Fruit fly (Drosophila melanogaster) whole organism, embryonic: Measurements from ENCODE around the gene Torsin.
A peak's percentile ranks its signal among the peaks of the same experiment; 100 is the strongest.

Source experiments
- Abd-B ChIP-seq: fragments of 200-800 bp; sonication (Bioruptor generic); optimal IDR thresholded peaks from 2 replicates; lab custom pipeline; 2018; ENCODE audit warnings: missing biosample characterization, mild to moderate bottlenecking, missing genetic modification characterization, moderate library complexity
- Ada2b ChIP-seq: fragments of 200-800 bp; sonication (Bioruptor generic); IDR thresholded peaks from 2 replicates; pipeline ENCODE4 v1.3.6; 2022; ENCODE audit warnings: missing biosample characterization, missing genetic modification characterization
- Adf1 ChIP-seq: fragments of 200-800 bp; sonication (Bioruptor generic); IDR thresholded peaks from 2 replicates; pipeline ENCODE4 v1.3.6; 2022; ENCODE audit warnings: missing biosample characterization, missing genetic modification characterization
- CG10147 ChIP-seq: fragments of 200-800 bp; sonication (Bioruptor generic); optimal IDR thresholded peaks from 2 replicates; lab custom pipeline; 2019; ENCODE audit warnings: missing biosample characterization, mild to moderate bottlenecking, missing genetic modification characterization, moderate library complexity
- CG11456 ChIP-seq: fragments of 200-800 bp; sonication (Bioruptor generic); IDR thresholded peaks from 3 replicates; pipeline ENCODE4 v1.3.6; 2022; ENCODE audit warnings: missing biosample characterization, missing genetic modification characterization
- CG12236 ChIP-seq: fragments of 200-800 bp; sonication (Bioruptor generic); optimal IDR thresholded peaks from 2 replicates; lab custom pipeline; 2016; ENCODE audit warnings: missing biosample characterization, missing genetic modification characterization
- CG13123 ChIP-seq: fragments of 200-800 bp; sonication (Bioruptor generic); optimal IDR thresholded peaks from 2 replicates; lab custom pipeline; 2016; ENCODE audit warnings: missing biosample characterization, missing genetic modification characterization
- CG14441 ChIP-seq: fragments of 200-800 bp; sonication (Bioruptor generic); IDR thresholded peaks from 2 replicates; pipeline ENCODE4 v1.3.6; 2022; ENCODE audit warnings: missing biosample characterization, missing genetic modification characterization
- CG15073 ChIP-seq: fragments of 200-800 bp; sonication (Bioruptor generic); optimal IDR thresholded peaks from 2 replicates; lab custom pipeline; 2016; ENCODE audit warnings: missing biosample characterization, missing genetic modification characterization
- CG17829 ChIP-seq: fragments of 200-800 bp; optimal IDR thresholded peaks from 2 replicates; lab custom pipeline; 2019; ENCODE audit warnings: missing biosample characterization, mild to moderate bottlenecking, missing genetic modification characterization, moderate library complexity
- CG2129 ChIP-seq: fragments of 200-800 bp; sonication (Bioruptor generic); IDR thresholded peaks from 2 replicates; pipeline ENCODE4 v1.3.6; 2022; ENCODE audit warnings: missing biosample characterization, missing genetic modification characterization; ENCODE audit not compliant: partially characterized antibody
- CG32532 ChIP-seq: fragments of 200-800 bp; sonication (Bioruptor generic); IDR thresholded peaks from 2 replicates; pipeline ENCODE4 v1.3.6; 2022; ENCODE audit warnings: missing biosample characterization, missing genetic modification characterization
- CG3838 ChIP-seq: fragments of 200-800 bp; sonication (Bioruptor generic); optimal IDR thresholded peaks from 3 replicates; lab custom pipeline; 2016; ENCODE audit warnings: missing biosample characterization, missing genetic modification characterization
- CG4360 ChIP-seq: fragments of 200-800 bp; sonication (Bioruptor generic); IDR thresholded peaks from 2 replicates; pipeline ENCODE4 v1.3.6; 2022; ENCODE audit warnings: missing biosample characterization, missing genetic modification characterization
- CG4854 ChIP-seq: fragments of 200-800 bp; sonication (Bioruptor generic); optimal IDR thresholded peaks from 2 replicates; lab custom pipeline; 2016; ENCODE audit warnings: missing biosample characterization, missing genetic modification characterization, inconsistent platforms
- CG6272 ChIP-seq: fragments of 200-800 bp; sonication (Bioruptor generic); IDR thresholded peaks from 2 replicates; pipeline ENCODE4 v1.3.6; 2022; ENCODE audit warnings: missing biosample characterization, missing genetic modification characterization
- CG6813 ChIP-seq: fragments of 200-800 bp; sonication (Bioruptor generic); optimal IDR thresholded peaks from 2 replicates; lab custom pipeline; 2017; ENCODE audit warnings: missing biosample characterization, missing genetic modification characterization, mild to moderate bottlenecking, moderate library complexity, missing genetic modification reagents
- CG9727 ChIP-seq: fragments of 200-800 bp; sonication (Bioruptor generic); optimal IDR thresholded peaks from 3 replicates; lab custom pipeline; 2017; ENCODE audit warnings: missing biosample characterization, mild to moderate bottlenecking, missing genetic modification characterization
- CG9932 ChIP-seq: fragments of 200-800 bp; sonication (Bioruptor generic); IDR thresholded peaks from 2 replicates; pipeline ENCODE4 v1.3.6; 2022; ENCODE audit warnings: missing biosample characterization, missing genetic modification characterization
- D19A ChIP-seq: fragments of 200-800 bp; optimal IDR thresholded peaks from 3 replicates; lab custom pipeline; 2019; ENCODE audit warnings: missing biosample characterization, mild to moderate bottlenecking, missing genetic modification characterization, moderate library complexity
- Dll ChIP-seq: fragments of 200-800 bp; sonication (Bioruptor generic); IDR thresholded peaks from 4 replicates; pipeline ENCODE4 v1.3.6; 2022; ENCODE audit warnings: missing biosample characterization, missing genetic modification characterization; ENCODE audit not compliant: partially characterized antibody
- Elba2 ChIP-seq: fragments of 200-800 bp; sonication (Bioruptor generic); optimal IDR thresholded peaks from 3 replicates; lab custom pipeline; 2016; ENCODE audit warnings: missing biosample characterization, missing genetic modification characterization
- Mes4 ChIP-seq: fragments of 200-800 bp; sonication (Bioruptor generic); optimal IDR thresholded peaks from 2 replicates; lab custom pipeline; 2016; ENCODE audit warnings: missing biosample characterization, missing genetic modification characterization
- Mrtf ChIP-seq: fragments of 200-800 bp; sonication (Bioruptor generic); IDR thresholded peaks from 3 replicates; pipeline ENCODE4 v1.3.6; 2022; ENCODE audit warnings: missing biosample characterization, missing genetic modification characterization
- Oaz ChIP-seq: fragments of 200-800 bp; sonication (Bioruptor generic); IDR thresholded peaks from 2 replicates; pipeline ENCODE4 v1.3.6; 2022; ENCODE audit warnings: missing biosample characterization, missing genetic modification characterization
- Oli ChIP-seq: fragments of 200-800 bp; sonication (Bioruptor generic); optimal IDR thresholded peaks from 2 replicates; lab custom pipeline; 2018; ENCODE audit warnings: missing biosample characterization, mild to moderate bottlenecking, missing genetic modification characterization, moderate library complexity
- Side ChIP-seq: fragments of 200-800 bp; sonication (Bioruptor generic); optimal IDR thresholded peaks from 2 replicates; lab custom pipeline; 2016; ENCODE audit warnings: missing biosample characterization, missing genetic modification characterization
- al ChIP-seq: fragments of 200-800 bp; sonication (Bioruptor generic); IDR thresholded peaks from 2 replicates; pipeline ENCODE4 v1.3.6; 2022; ENCODE audit warnings: missing biosample characterization, missing genetic modification characterization
- ase ChIP-seq: fragments of 200-800 bp; sonication (Bioruptor generic); IDR thresholded peaks from 3 replicates; pipeline ENCODE4 v1.3.6; 2022; ENCODE audit warnings: missing biosample characterization, missing genetic modification characterization
- az2 ChIP-seq: fragments of 200-800 bp; sonication (Bioruptor generic); optimal IDR thresholded peaks from 3 replicates; lab custom pipeline; 2016; ENCODE audit warnings: missing biosample characterization, missing genetic modification characterization
- cas ChIP-seq: fragments of 200-800 bp; sonication (Bioruptor generic); IDR thresholded peaks from 2 replicates; pipeline ENCODE4 v1.3.6; 2022; ENCODE audit warnings: missing biosample characterization, missing genetic modification characterization
- crc ChIP-seq: fragments of 200-800 bp; sonication (Bioruptor generic); optimal IDR thresholded peaks from 2 replicates; lab custom pipeline; 2016; ENCODE audit warnings: missing biosample characterization, missing genetic modification characterization
- dimm ChIP-seq: fragments of 200-800 bp; sonication (Bioruptor generic); IDR thresholded peaks from 2 replicates; pipeline ENCODE4 v1.3.6; 2022; ENCODE audit warnings: missing biosample characterization, missing genetic modification characterization
- eve ChIP-seq, 2 experiments: fragments of >200 bp; optimal IDR thresholded peaks; 2 replicates each; lab custom pipeline; 2017; ENCODE audit warnings: missing biosample characterization in 2 of 2, missing genetic modification characterization in 2 of 2
- ewg ChIP-seq: fragments of 200-800 bp; sonication (Bioruptor generic); optimal IDR thresholded peaks from 3 replicates; lab custom pipeline; 2017; ENCODE audit warnings: mild to moderate bottlenecking, missing biosample characterization, missing genetic modification reagents, missing genetic modification characterization
- fd64A ChIP-seq: fragments of 200-800 bp; sonication (Bioruptor generic); optimal IDR thresholded peaks from 3 replicates; lab custom pipeline; 2018; ENCODE audit warnings: missing biosample characterization, mild to moderate bottlenecking, missing genetic modification characterization
- hb ChIP-seq: fragments of 200-800 bp; sonication (Bioruptor generic); IDR thresholded peaks from 3 replicates; pipeline ENCODE4 v1.3.6; 2022; ENCODE audit warnings: missing biosample characterization, missing genetic modification characterization; ENCODE audit not compliant: partially characterized antibody
- jigr1 ChIP-seq: fragments of 200-800 bp; sonication (Bioruptor generic); IDR thresholded peaks from 3 replicates; pipeline ENCODE4 v1.3.6; 2022; ENCODE audit warnings: missing biosample characterization, missing genetic modification characterization
- ken ChIP-seq: fragments of 200-800 bp; sonication (Bioruptor generic); IDR thresholded peaks from 3 replicates; pipeline ENCODE4 v1.3.6; 2022; ENCODE audit warnings: missing biosample characterization, missing genetic modification characterization
- kni ChIP-seq: fragments of 200-800 bp; sonication (Bioruptor generic); optimal IDR thresholded peaks from 3 replicates; lab custom pipeline; 2017; ENCODE audit warnings: mild to moderate bottlenecking, missing biosample characterization, missing genetic modification reagents, missing genetic modification characterization
- lola ChIP-seq, 3 experiments: fragments of >200 bp in 2 of 3; fragments of 200-800 bp in 1 of 3; sonication (Bioruptor generic) in 1 of 3; optimal IDR thresholded peaks; 2 replicates each; lab custom pipeline; 2017 to 2019; ENCODE audit warnings: missing biosample characterization in 3 of 3, missing genetic modification characterization in 3 of 3, mild to moderate bottlenecking in 1 of 3, moderate library complexity in 1 of 3
- nom ChIP-seq: fragments of 200-800 bp; sonication (Bioruptor generic); optimal IDR thresholded peaks from 2 replicates; lab custom pipeline; 2017; ENCODE audit warnings: missing biosample characterization, missing genetic modification characterization, mild to moderate bottlenecking, moderate library complexity, missing genetic modification reagents
- pb ChIP-seq: fragments of 200-800 bp; sonication (Bioruptor generic); optimal IDR thresholded peaks from 3 replicates; lab custom pipeline; 2016; ENCODE audit warnings: missing biosample characterization, missing genetic modification characterization
- pfk ChIP-seq: fragments of 200-800 bp; sonication (Bioruptor generic); optimal IDR thresholded peaks from 2 replicates; lab custom pipeline; 2018; ENCODE audit warnings: missing biosample characterization, mild to moderate bottlenecking, missing genetic modification characterization, moderate library complexity
- phol ChIP-seq: fragments of 200-800 bp; sonication (Bioruptor generic); optimal IDR thresholded peaks from 3 replicates; lab custom pipeline; 2018; ENCODE audit warnings: missing biosample characterization, mild to moderate bottlenecking, missing genetic modification characterization, moderate library complexity
- rib ChIP-seq: fragments of 200-800 bp; sonication (Bioruptor generic); IDR thresholded peaks from 2 replicates; pipeline ENCODE4 v1.3.6; 2022; ENCODE audit warnings: missing biosample characterization, missing genetic modification characterization
- salm ChIP-seq: fragments of 200-800 bp; sonication (Bioruptor generic); optimal IDR thresholded peaks from 2 replicates; lab custom pipeline; 2018; ENCODE audit warnings: missing biosample characterization, mild to moderate bottlenecking, missing genetic modification characterization
- shn ChIP-seq: fragments of 200-800 bp; sonication (Bioruptor generic); optimal IDR thresholded peaks from 3 replicates; lab custom pipeline; 2016; ENCODE audit warnings: missing biosample characterization, missing genetic modification characterization
- so ChIP-seq: fragments of 200-800 bp; sonication (Bioruptor generic); IDR thresholded peaks from 3 replicates; pipeline ENCODE4 v1.3.6; 2022; ENCODE audit warnings: missing biosample characterization, missing genetic modification characterization
- twi ChIP-seq: fragments of 200-800 bp; optimal IDR thresholded peaks from 2 replicates; lab custom pipeline; 2019; ENCODE audit warnings: missing biosample characterization, mild to moderate bottlenecking, missing genetic modification characterization, moderate library complexity

Gene Torsin

DNA sequence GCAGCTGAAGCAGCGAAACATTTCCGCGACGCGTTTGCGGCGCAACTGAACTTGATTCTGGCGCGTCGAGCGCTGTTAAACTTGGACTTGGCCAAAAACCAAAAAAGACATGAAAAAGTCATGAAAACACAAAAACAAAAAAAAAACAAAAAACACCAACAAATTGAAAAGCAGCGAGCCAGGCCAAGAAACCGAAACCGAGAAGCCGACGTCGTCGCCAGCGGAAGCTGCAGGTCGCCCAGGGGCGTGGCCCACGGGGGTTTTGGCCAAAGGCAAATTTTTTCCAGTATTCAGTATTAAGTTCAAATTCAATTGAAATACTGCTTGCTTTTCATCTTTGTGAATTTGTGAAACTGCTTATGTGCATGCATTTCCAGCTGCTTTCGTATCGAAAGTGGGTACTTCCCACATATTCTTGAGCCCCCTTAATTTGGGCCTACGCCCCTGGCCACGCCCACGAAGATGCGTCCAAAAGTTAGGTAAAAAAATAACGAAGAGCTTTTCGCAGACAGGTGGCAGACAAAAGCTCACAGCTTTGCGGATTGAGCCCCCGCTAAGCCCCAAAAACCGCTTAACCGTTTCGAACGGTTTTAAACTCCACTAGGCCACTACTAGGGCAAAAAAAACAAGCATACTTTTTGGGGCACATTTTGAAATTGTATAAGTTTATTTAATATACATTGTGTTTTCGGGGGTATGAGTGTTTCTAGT, 17.0 kb upstream of the Torsin start, which contains the start of gene CG3009 (continued):
- TF ChIP-seq cas (GFP tag; lab: Robert Waterston, UW) (peak; percentile 96), CG15073 (GFP tag; lab: Kevin White, UChicago) (peak; percentile 69), D19A (peak; percentile 92), CG9727 (GFP tag; lab: Kevin White, UChicago) (peak; percentile 95), ase (GFP tag; lab: Robert Waterston, UW) (peak; percentile 96), rib (GFP tag; lab: Robert Waterston, UW) (peak; percentile 97), nom (GFP tag; lab: Kevin White, UChicago) (peak; percentile 96), shn (GFP tag; lab: Kevin White, UChicago) (peak; percentile 98), Dll (GFP tag; lab: Robert Waterston, UW) (no peak), jigr1 (GFP tag; lab: Robert Waterston, UW) (peak; percentile 95), dimm (GFP tag; lab: Robert Waterston, UW) (peak; percentile 89), Side (peak; percentile 98), twi (tag; lab: Kevin White, UChicago) (peak; percentile 88), Abd-B (GFP tag; lab: Kevin White, UChicago) (peak; percentile 95), CG32532 (GFP tag; lab: Robert Waterston, UW) (peak; percentile 99), CG14441 (GFP tag; lab: Robert Waterston, UW) (peak; percentile 98), crc (GFP tag; lab: Kevin White, UChicago) (peak; percentile 96), ewg (GFP tag; lab: Kevin White, UChicago) (peak; percentile 94), CG9932 (GFP tag; lab: Robert Waterston, UW) (peak; percentile 99), pfk (GFP tag; lab: Kevin White, UChicago) (peak; percentile 61), CG4854 (GFP tag; lab: Kevin White, UChicago) (peak; percentile 95), salm (peak; percentile 92), pb (peak; percentile 98), Adf1 (GFP tag; lab: Robert Waterston, UW) (peak; percentile 94), Elba2 (GFP tag; lab: Kevin White, UChicago) (peak; percentile 30), Ada2b (peak; percentile 98), kni (peak; percentile 87), phol (peak; percentile 94), so (GFP tag; lab: Robert Waterston, UW) (peak; percentile 98), CG10147 (GFP tag; lab: Kevin White, UChicago) (peak; percentile 97), lola (GFP tag; optimal IDR thresholded peaks at IDR 0.05; lab: Kevin White, UChicago) (peak in 1 of 3 experiments; percentile 86), hb (no peak), Oli (tag; lab: Kevin White, UChicago) (peak; percentile 97), ken (GFP tag; lab: Robert Waterston, UW) (peak; percentile 96), CG17829 (peak; percentile 96), Mes4 (GFP tag; lab: Kevin White, UChicago) (peak; percentile 97), CG4360 (GFP tag; lab: Robert Waterston, UW) (peak; percentile 72), CG11456 (GFP tag; lab: Robert Waterston, UW) (peak; percentile 98), fd64A (GFP tag; lab: Kevin White, UChicago) (peak; percentile 92), CG13123 (peak; percentile 92), CG6272 (peak; percentile 96), az2 (peak; percentile 97), CG12236 (peak; percentile 95), Mrtf (GFP tag; lab: Robert Waterston, UW) (peak; percentile 98), CG3838 (peak; percentile 91), CG2129 (GFP tag; lab: Robert Waterston, UW) (no peak), CG6813 (GFP tag; lab: Kevin White, UChicago) (peak; percentile 97), eve (GFP tag; optimal IDR thresholded peaks at IDR 0.05; lab: Kevin White, UChicago) (peak in 1 of 2 experiments; percentile 98), al (peak; percentile 97), Oaz (GFP tag; lab: Robert Waterston, UW) (peak; percentile 96)
